Worm (Caenorhabditis elegans): Measurements from ENCODE around the gene Y46C8AL.11.
A peak's percentile ranks its signal among the peaks of the same experiment; 100 is the strongest.
"Not testable (repeated sequence)": the region's sequence is repeated elsewhere in the genome, so short reads cannot be mapped to it uniquely, and the experiment has no call there.

Y46C8AL.11 gene

ce11 chrIV:3921898-3922297 lies 21.2 kb upstream of the Y46C8AL.11 start, which contains the start of gene clec-67:
TSS of gene clec-67 (plus strand) at chrIV:3922165.
- TF ChIP-seq nhr-80 (tag; optimal IDR thresholded peaks at IDR 0.05) = peak; percentile 44
- no peak for TF ChIP-seq let-526 (GFP tag; IDR thresholded peaks at IDR 0.05)

- TF ChIP-seq tbx-9 (tag; optimal IDR thresholded peaks at IDR 0.05; ENCODE audit: borderline replicate concordance) (no peak), F57A8.1 (GFP tag; optimal IDR thresholded peaks at IDR 0.05) (no peak), Y95B8A.8 (GFP tag; IDR thresholded peaks at IDR 0.05) (no peak), xnd-1 (tag; optimal IDR thresholded peaks at IDR 0.05) (no peak), nfya-1 (tag; optimal IDR thresholded peaks at IDR 0.05; ENCODE audit: borderline replicate concordance, insufficient read depth) (no peak), ets-4 (GFP tag; optimal IDR thresholded peaks at IDR 0.05) (no peak), hlh-26 (GFP tag; conservative IDR thresholded peaks at IDR 0.05) (no peak), gei-17 (GFP tag; optimal IDR thresholded peaks at IDR 0.05) (no peak), lir-1 (GFP tag; conservative IDR thresholded peaks at IDR 0.05) (no peak), sdz-38 (tag; optimal IDR thresholded peaks at IDR 0.05) (no peak), dpl-1 (GFP tag; optimal IDR thresholded peaks at IDR 0.05) (no peak), aptf-2 (GFP tag; conservative IDR thresholded peaks at IDR 0.05) (no peak), efl-1 (GFP tag; optimal IDR thresholded peaks at IDR 0.05) (no peak), ama-1 (optimal IDR thresholded peaks at IDR 0.05) (no peak), ama-1 (GFP tag; optimal IDR thresholded peaks at IDR 0.05) (no peak), ekl-4 (GFP tag; IDR thresholded peaks at IDR 0.05) (no peak), cebp-1 (GFP tag; IDR thresholded peaks at IDR 0.05) (no peak), cebp-1 (tag; optimal IDR thresholded peaks at IDR 0.05) (no peak), nhr-120 (GFP tag; IDR thresholded peaks at IDR 0.05) (no peak), lag-1 (GFP tag; IDR thresholded peaks at IDR 0.05) (no peak), madf-6 (GFP tag; IDR thresholded peaks at IDR 0.05) (no peak), ceh-79 (tag; optimal IDR thresholded peaks at IDR 0.05) (no peak)
Observed at ce11 chrIV:3926117-3926516, 17.0 kb upstream of the Y46C8AL.11 start, which contains the start of gene clec-68. TSS of gene clec-68 (plus strand) at chrIV:3926417.

ce11 chrIV:3932408-3932807 lies 10.7 kb upstream of the Y46C8AL.11 start, which contains the start of gene clec-70:
TSS of gene clec-70 (plus strand) at chrIV:3932708.
- TF ChIP-seq sdz-38 (tag; optimal IDR thresholded peaks at IDR 0.05); tbx-9 (tag; optimal IDR thresholded peaks at IDR 0.05; ENCODE audit: borderline replicate concordance); K11D2.4 (GFP tag; IDR thresholded peaks at IDR 0.05): not testable (repeated sequence)

- no peak for TF ChIP-seq madf-10 (tag; optimal IDR thresholded peaks at IDR 0.05)
- no peak for TF ChIP-seq hlh-26 (GFP tag; conservative IDR thresholded peaks at IDR 0.05)
- no peak for TF ChIP-seq F49E8.2 (tag; optimal IDR thresholded peaks at IDR 0.05; ENCODE audit: insufficient read depth)
- no peak for TF ChIP-seq efl-1 (GFP tag; optimal IDR thresholded peaks at IDR 0.05)
- TF ChIP-seq T07F8.4 (tag; optimal IDR thresholded peaks at IDR 0.05) = no peak
- no peak for TF ChIP-seq repo-1 (tag; optimal IDR thresholded peaks at IDR 0.05)
- no peak for TF ChIP-seq F23B12.7 (tag; optimal IDR thresholded peaks at IDR 0.05; ENCODE audit: insufficient read depth)
- TF ChIP-seq F57C9.4 (tag; optimal IDR thresholded peaks at IDR 0.05) = no peak
Observed at ce11 chrIV:3937097-3937496, 6.0 kb upstream of the Y46C8AL.11 start, which contains the start of gene clec-71. TSS of gene clec-71 (plus strand) at chrIV:3937458.

ce11 chrIV:3941658-3942328 lies 1.3 kb upstream of the Y46C8AL.11 start, which contains the start of gene clec-174:
TSS of gene clec-174 (minus strand) at chrIV:3941708.
- TF ChIP-seq ztf-6 (GFP tag; IDR thresholded peaks at IDR 0.05) = no peak
- no peak for TF ChIP-seq bed-2 (GFP tag; IDR thresholded peaks at IDR 0.05)
- no peak for TF ChIP-seq ccch-3 (GFP tag; optimal IDR thresholded peaks at IDR 0.05)
- TF ChIP-seq gei-17 (GFP tag; optimal IDR thresholded peaks at IDR 0.05) = no peak
- no peak for TF ChIP-seq cebp-2 (GFP tag; IDR thresholded peaks at IDR 0.05)
- TF ChIP-seq T26A5.8 (tag; optimal IDR thresholded peaks at IDR 0.05) = no peak
- TF ChIP-seq rcor-1 (GFP tag; IDR thresholded peaks at IDR 0.05) = no peak
- TF ChIP-seq dpl-1 (GFP tag; optimal IDR thresholded peaks at IDR 0.05) = no peak
- no peak for TF ChIP-seq sdz-38 (tag; optimal IDR thresholded peaks at IDR 0.05)
- no peak for TF ChIP-seq tlf-1 (GFP tag; optimal IDR thresholded peaks at IDR 0.05)
- no peak for TF ChIP-seq athp-1 (tag; optimal IDR thresholded peaks at IDR 0.05)
- no peak for TF ChIP-seq zim-3 (tag; optimal IDR thresholded peaks at IDR 0.05)
- TF ChIP-seq lir-1 (GFP tag; conservative IDR thresholded peaks at IDR 0.05) = no peak
- no peak for TF ChIP-seq ztf-28 (GFP tag; IDR thresholded peaks at IDR 0.05)
- no peak for TF ChIP-seq egl-18 (GFP tag; IDR thresholded peaks at IDR 0.05)
- no peak for TF ChIP-seq egrh-3 (GFP tag; IDR thresholded peaks at IDR 0.05)
